Worm (Caenorhabditis elegans) whole organism, young adult: ENCODE measurements around the gene dnj-25.

Experiments used
- K12H6.12 ChIP-seq: fragments of 200-800 bp; sonication (Bioruptor generic); optimal IDR thresholded peaks from 2 replicates; lab custom pipeline; 2018; ENCODE audit warnings: mild to moderate bottlenecking, missing genetic modification characterization, missing compliant biosample characterization
- Y53G8AR.9 ChIP-seq: fragments of 200-800 bp; sonication (Bioruptor generic); conservative IDR thresholded peaks from 2 replicates; pipeline ENCODE4 v1.3.6; 2022; ENCODE audit warnings: missing genetic modification reagents, missing genetic modification characterization, missing compliant biosample characterization
- Y95B8A.8 ChIP-seq: fragments of 200-800 bp; sonication (Bioruptor generic); IDR thresholded peaks from 2 replicates; pipeline ENCODE4 v1.3.6; 2022; ENCODE audit warnings: missing genetic modification reagents, missing genetic modification characterization, missing compliant biosample characterization
- ama-1 ChIP-seq, 3 experiments: fragments of 150-350 bp in 1 of 3; sonication (generic microtip) in 2 of 3; optimal IDR thresholded peaks; 2 replicates each; lab custom pipeline; 2014 to 2018; ENCODE audit warnings: missing biosample characterization in 2 of 3, missing genetic modification characterization in 2 of 3, missing genetic modification reagents in 2 of 3
- cebp-1 ChIP-seq, 2 experiments: fragments of 200-800 bp in 1 of 2; sonication (Bioruptor generic) in 1 of 2; sonication (generic microtip) in 1 of 2; IDR thresholded peaks in 1 of 2; optimal IDR thresholded peaks in 1 of 2; 2 replicates each; pipeline versions ENCODE4 v1.3.6 to Lab custom; 2017 to 2022; ENCODE audit warnings: missing compliant biosample characterization in 2 of 2, missing genetic modification characterization in 2 of 2, mild to moderate bottlenecking in 1 of 2, missing genetic modification reagents in 1 of 2, moderate library complexity in 1 of 2
- lin-54 ChIP-seq: fragments of 200-800 bp; sonication (Bioruptor generic); optimal IDR thresholded peaks from 2 replicates; lab custom pipeline; 2018; ENCODE audit warnings: mild to moderate bottlenecking, missing genetic modification characterization, missing compliant biosample characterization
- mcd-1 ChIP-seq: fragments of 200-800 bp; sonication (Bioruptor generic); IDR thresholded peaks from 2 replicates; pipeline ENCODE4 v1.3.6; 2022; ENCODE audit warnings: missing genetic modification reagents, missing genetic modification characterization, missing compliant biosample characterization
- tbx-9 ChIP-seq: sonication (generic microtip); optimal IDR thresholded peaks from 2 replicates; lab custom pipeline; 2016; ENCODE audit warnings: borderline replicate concordance, missing genetic modification characterization, inconsistent platforms, missing compliant biosample characterization

DNA sequence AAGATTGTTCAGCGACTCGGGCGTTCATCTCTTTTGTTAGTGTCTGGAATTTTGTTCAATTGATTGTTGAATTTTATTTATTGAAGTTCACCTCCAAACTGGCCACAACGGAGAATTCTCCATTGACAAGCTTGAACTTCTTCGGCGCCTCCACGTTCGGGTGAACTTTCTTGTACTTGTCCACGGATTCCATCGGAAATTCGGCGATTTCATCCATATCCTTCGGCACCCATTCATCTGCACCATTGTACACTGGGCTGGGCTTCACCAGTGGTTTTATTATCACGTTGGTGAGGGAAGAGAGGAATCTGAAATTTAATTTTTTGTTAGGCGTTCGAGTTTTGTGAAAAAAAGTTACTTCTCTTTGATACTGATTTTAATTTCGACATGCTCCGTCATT, 16.7 kb downstream of the dnj-25 start:
- TF ChIP-seq mcd-1 (GFP tag; lab: Robert Waterston, UW), result no peak
- no peak for TF ChIP-seq K12H6.12
- TF ChIP-seq cebp-1 (GFP tag; IDR thresholded peaks at IDR 0.05; lab: Robert Waterston, UW), result no peak
- TF ChIP-seq cebp-1 (tag; optimal IDR thresholded peaks at IDR 0.05; lab: Kevin White, UChicago), result no peak
- no peak for TF ChIP-seq lin-54 (GFP tag; lab: Kevin White, UChicago)
- no peak for TF ChIP-seq ama-1 (optimal IDR thresholded peaks at IDR 0.05; lab: Kevin White, UChicago)
- no peak for TF ChIP-seq ama-1 (GFP tag; optimal IDR thresholded peaks at IDR 0.05; lab: Kevin White, UChicago)
- TF ChIP-seq tbx-9, result no peak
- no peak for TF ChIP-seq Y95B8A.8 (GFP tag; lab: Robert Waterston, UW)
- TF ChIP-seq Y53G8AR.9 (GFP tag; lab: Robert Waterston, UW), result no peak
